Worm (Caenorhabditis elegans): ENCODE measurements around the gene C29E4.13.

Gene C29E4.13

DNA sequence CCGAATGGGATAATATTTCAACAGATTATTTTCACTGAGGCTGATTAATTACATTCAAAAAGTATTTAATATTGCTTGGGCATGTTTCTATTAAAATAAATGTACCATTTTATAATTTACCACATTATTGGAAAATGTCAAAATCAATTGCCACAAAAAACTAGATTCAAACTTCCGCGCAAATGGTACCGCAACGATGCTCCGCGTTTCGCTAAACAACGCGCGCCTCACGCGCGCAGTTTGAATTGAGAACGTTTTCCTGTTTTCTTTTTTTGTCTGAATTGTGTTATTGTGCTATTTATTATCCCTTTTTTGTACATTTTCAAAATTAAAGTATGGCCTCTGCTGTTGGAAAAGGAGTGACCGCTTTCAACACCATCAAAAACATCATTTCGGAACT, 12.3 kb upstream of the C29E4.13 start, which contains the start of gene C29E4.12 (continued):
- TF ChIP-seq nhr-28 (tag; optimal IDR thresholded peaks at IDR 0.05) = no peak
- no peak for TF ChIP-seq ceh-88 (GFP tag; IDR thresholded peaks at IDR 0.05)
- peak; percentile 61 for TF ChIP-seq lir-3 (tag; optimal IDR thresholded peaks at IDR 0.05; ENCODE audit: poor library complexity)
- peak; percentile 87 for TF ChIP-seq rnt-1 (tag; optimal IDR thresholded peaks at IDR 0.05)
- TF ChIP-seq F16B12.6 (tag; optimal IDR thresholded peaks at IDR 0.05) = peak; percentile 62
- TF ChIP-seq nhr-47 (tag; optimal IDR thresholded peaks at IDR 0.05) = peak; percentile 84
- TF ChIP-seq unc-130 (tag; optimal IDR thresholded peaks at IDR 0.05) = peak; percentile 40
- peak; percentile 83 for TF ChIP-seq snu-23 (GFP tag; optimal IDR thresholded peaks at IDR 0.05)
- no peak for TF ChIP-seq nhr-76 (tag; optimal IDR thresholded peaks at IDR 0.05)
- no peak for TF ChIP-seq ceh-8 (GFP tag; optimal IDR thresholded peaks at IDR 0.05)
- TF ChIP-seq unc-86 (tag; optimal IDR thresholded peaks at IDR 0.05) = peak; percentile 53
- no peak for TF ChIP-seq vab-15 (tag; optimal IDR thresholded peaks at IDR 0.05)
- peak; percentile 82 for TF ChIP-seq nhr-71 (tag; optimal IDR thresholded peaks at IDR 0.05)
- TF ChIP-seq C34B4.2 (tag; optimal IDR thresholded peaks at IDR 0.05) = no peak
- TF ChIP-seq elt-2 (tag; optimal IDR thresholded peaks at IDR 0.05) = peak; percentile 26
- TF ChIP-seq dsc-1 (tag; optimal IDR thresholded peaks at IDR 0.05) = no peak
- peak; percentile 91 for TF ChIP-seq lin-15B (tag; optimal IDR thresholded peaks at IDR 0.05)
- TF ChIP-seq pqm-1 (tag; optimal IDR thresholded peaks at IDR 0.05) = no peak
- peak; percentile 82 for TF ChIP-seq C16A3.4 (tag; optimal IDR thresholded peaks at IDR 0.05)
- peak in 2 of 6 experiments; percentile 4 to 64 for TF ChIP-seq elt-3 (tag; optimal IDR thresholded peaks at IDR 0.05)
- TF ChIP-seq C04F5.9 (tag; optimal IDR thresholded peaks at IDR 0.05) = peak; percentile 63
- peak; percentile 27 for TF ChIP-seq snpc-4 (tag; optimal IDR thresholded peaks at IDR 0.05)
- TF ChIP-seq zag-1 (tag; optimal IDR thresholded peaks at IDR 0.05) = no peak
- peak in 1 of 2 experiments; percentile 66 for TF ChIP-seq mdl-1 (tag; optimal IDR thresholded peaks at IDR 0.05)
- no peak for TF ChIP-seq Y116A8C.19 (tag; optimal IDR thresholded peaks at IDR 0.05; ENCODE audit: borderline replicate concordance)
- TF ChIP-seq swsn-7 (tag; optimal IDR thresholded peaks at IDR 0.05) = peak; percentile 71
- TF ChIP-seq nhr-237 (tag; optimal IDR thresholded peaks at IDR 0.05) = peak; percentile 62
- peak; percentile 81 for TF ChIP-seq skn-1 (tag; optimal IDR thresholded peaks at IDR 0.05)
- TF ChIP-seq ceh-82 (tag; optimal IDR thresholded peaks at IDR 0.05) = peak; percentile 47 to 79 (median 69)
- TF ChIP-seq ets-5 (GFP tag; IDR thresholded peaks at IDR 0.05) = no peak
- no peak for TF ChIP-seq unc-30 (tag; optimal IDR thresholded peaks at IDR 0.05)
- TF ChIP-seq lin-14 (GFP tag; optimal IDR thresholded peaks at IDR 0.05) = no peak
- TF ChIP-seq ceh-63 (GFP tag; optimal IDR thresholded peaks at IDR 0.05) = no peak
- TF ChIP-seq unc-62 (GFP tag; optimal IDR thresholded peaks at IDR 0.05) = no peak
- no peak for TF ChIP-seq ztf-4 (tag; optimal IDR thresholded peaks at IDR 0.05)
- no peak for TF ChIP-seq alr-1 (tag; optimal IDR thresholded peaks at IDR 0.05; ENCODE audit: borderline replicate concordance)
- no peak for TF ChIP-seq sox-4 (tag; optimal IDR thresholded peaks at IDR 0.05)
- TF ChIP-seq xbp-1 (tag; optimal IDR thresholded peaks at IDR 0.05) = peak; percentile 78
- TF ChIP-seq pax-3 (tag; optimal IDR thresholded peaks at IDR 0.05) = peak; percentile 65
- peak; percentile 25 for TF ChIP-seq zip-4 (GFP tag; optimal IDR thresholded peaks at IDR 0.05)
- no peak for TF ChIP-seq aha-1 (tag; optimal IDR thresholded peaks at IDR 0.05)
- no peak for TF ChIP-seq egl-27 (tag; optimal IDR thresholded peaks at IDR 0.05)
- peak; percentile 79 for TF ChIP-seq nhr-19 (GFP tag; conservative IDR thresholded peaks at IDR 0.05)
- TF ChIP-seq nhr-20 (tag; optimal IDR thresholded peaks at IDR 0.05) = peak; percentile 74
- no peak for TF ChIP-seq fkh-4 (tag; optimal IDR thresholded peaks at IDR 0.05; ENCODE audit: borderline replicate concordance)
- peak; percentile 62 for TF ChIP-seq irx-1 (tag; optimal IDR thresholded peaks at IDR 0.05)
- TF ChIP-seq lin-13 (GFP tag; optimal IDR thresholded peaks at IDR 0.05) = peak; percentile 70
- peak; percentile 98 to 99 for TF ChIP-seq lin-35 (GFP tag; optimal IDR thresholded peaks at IDR 0.05)
- peak; percentile 51 for TF ChIP-seq blmp-1 (tag; optimal IDR thresholded peaks at IDR 0.05)
- TF ChIP-seq fos-1 (tag; optimal IDR thresholded peaks at IDR 0.05) = peak; percentile 7
- TF ChIP-seq efl-1 (optimal IDR thresholded peaks at IDR 0.05) = peak; percentile 82 to 98
- peak; percentile 98 to 100 for TF ChIP-seq efl-1 (GFP tag; optimal IDR thresholded peaks at IDR 0.05 in 1 of 2)
- TF ChIP-seq ceh-90 (tag; optimal IDR thresholded peaks at IDR 0.05) = peak; percentile 34
